Fruit fly (Drosophila melanogaster) whole organism, embryonic: ENCODE results near the gene mgr.
A peak's percentile ranks its signal among the peaks of the same experiment; 100 is the strongest.

ENCODE experiments used
- Aef1 ChIP-seq: fragments of 200-800 bp; sonication (Bioruptor generic); IDR thresholded peaks from 3 replicates; pipeline ENCODE4 v1.3.6; 2022; ENCODE audit warnings: missing biosample characterization, missing genetic modification characterization
- Asciz ChIP-seq: fragments of 200-800 bp; sonication (Bioruptor generic); optimal IDR thresholded peaks from 2 replicates; lab custom pipeline; 2017; ENCODE audit warnings: missing biosample characterization, mild to moderate bottlenecking, missing genetic modification characterization, missing genetic modification reagents
- B-H1 ChIP-seq: fragments of 200-800 bp; sonication (Bioruptor generic); IDR thresholded peaks from 3 replicates; pipeline ENCODE4 v1.3.6; 2022; ENCODE audit warnings: missing biosample characterization, missing genetic modification characterization
- Blimp-1 ChIP-seq: fragments of 200-800 bp; sonication (Bioruptor generic); optimal IDR thresholded peaks from 3 replicates; lab custom pipeline; 2018; ENCODE audit warnings: missing biosample characterization, missing genetic modification characterization, mild to moderate bottlenecking, moderate library complexity, missing genetic modification reagents
- CG10267 ChIP-seq: fragments of 200-800 bp; sonication (Bioruptor generic); optimal IDR thresholded peaks from 2 replicates; lab custom pipeline; 2018; ENCODE audit warnings: missing biosample characterization, mild to moderate bottlenecking, missing genetic modification characterization, moderate library complexity
- CG11085 ChIP-seq: fragments of 200-800 bp; sonication (Bioruptor generic); IDR thresholded peaks from 2 replicates; pipeline ENCODE4 v1.3.6; 2022; ENCODE audit warnings: missing biosample characterization, missing genetic modification characterization
- CG1529 ChIP-seq: fragments of 200-800 bp; sonication (Bioruptor generic); optimal IDR thresholded peaks from 3 replicates; lab custom pipeline; 2018; ENCODE audit warnings: missing biosample characterization, missing genetic modification characterization
- CG15601 ChIP-seq: fragments of 200-800 bp; sonication (Bioruptor generic); optimal IDR thresholded peaks from 3 replicates; lab custom pipeline; 2019; ENCODE audit warnings: missing biosample characterization, mild to moderate bottlenecking, missing genetic modification characterization, moderate library complexity
- CG1647 ChIP-seq: fragments of 200-800 bp; sonication (Bioruptor generic); optimal IDR thresholded peaks from 3 replicates; lab custom pipeline; 2016; ENCODE audit warnings: missing biosample characterization, missing genetic modification characterization
- CG17568 ChIP-seq: fragments of 200-800 bp; sonication (Bioruptor generic); optimal IDR thresholded peaks from 2 replicates; lab custom pipeline; 2018; ENCODE audit warnings: missing biosample characterization, mild to moderate bottlenecking, missing genetic modification characterization, moderate library complexity
- CG2199 ChIP-seq: fragments of 200-800 bp; sonication (Bioruptor generic); IDR thresholded peaks from 3 replicates; pipeline ENCODE4 v1.3.6; 2022; ENCODE audit warnings: missing biosample characterization, missing genetic modification characterization
- CG30020 ChIP-seq: fragments of 200-800 bp; optimal IDR thresholded peaks from 2 replicates; lab custom pipeline; 2019; ENCODE audit warnings: missing biosample characterization, mild to moderate bottlenecking, missing genetic modification characterization, moderate library complexity
- CG3163 ChIP-seq: fragments of 200-800 bp; sonication (Bioruptor generic); optimal IDR thresholded peaks from 3 replicates; lab custom pipeline; 2016; ENCODE audit warnings: missing biosample characterization, missing genetic modification characterization
- CG4360 ChIP-seq: fragments of 200-800 bp; sonication (Bioruptor generic); IDR thresholded peaks from 2 replicates; pipeline ENCODE4 v1.3.6; 2022; ENCODE audit warnings: missing biosample characterization, missing genetic modification characterization
- CG43689 ChIP-seq: fragments of 200-800 bp; sonication (Bioruptor generic); IDR thresholded peaks from 2 replicates; pipeline ENCODE4 v1.3.6; 2022; ENCODE audit warnings: missing biosample characterization, missing genetic modification characterization
- CG5180 ChIP-seq: fragments of 200-800 bp; sonication (Bioruptor generic); optimal IDR thresholded peaks from 3 replicates; lab custom pipeline; 2017; ENCODE audit warnings: missing biosample characterization, missing genetic modification characterization, mild to moderate bottlenecking, moderate library complexity, missing genetic modification reagents
- CG6254 ChIP-seq: fragments of 200-800 bp; sonication (Bioruptor generic); optimal IDR thresholded peaks from 3 replicates; lab custom pipeline; 2017; ENCODE audit warnings: mild to moderate bottlenecking, missing biosample characterization, missing genetic modification reagents, missing genetic modification characterization
- CG6272 ChIP-seq: fragments of 200-800 bp; sonication (Bioruptor generic); IDR thresholded peaks from 2 replicates; pipeline ENCODE4 v1.3.6; 2022; ENCODE audit warnings: missing biosample characterization, missing genetic modification characterization
- CG6683 ChIP-seq: fragments of 200-800 bp; sonication (Bioruptor generic); optimal IDR thresholded peaks from 2 replicates; lab custom pipeline; 2017; ENCODE audit warnings: missing biosample characterization, mild to moderate bottlenecking, missing genetic modification characterization, missing genetic modification reagents
- CG7372 ChIP-seq: fragments of 200-800 bp; sonication (Bioruptor generic); IDR thresholded peaks from 2 replicates; pipeline ENCODE4 v1.3.6; 2022; ENCODE audit warnings: missing biosample characterization, missing genetic modification characterization
- CG8290 ChIP-seq, 3 experiments: fragments of 200-800 bp; sonication (Bioruptor generic); optimal IDR thresholded peaks; 2 replicates each; lab custom pipeline; 2016 to 2019; ENCODE audit warnings: missing biosample characterization in 3 of 3, missing genetic modification characterization in 3 of 3, mild to moderate bottlenecking in 2 of 3, moderate library complexity in 1 of 3
- CG9797 ChIP-seq: fragments of 200-800 bp; sonication (Bioruptor generic); optimal IDR thresholded peaks from 3 replicates; lab custom pipeline; 2018; ENCODE audit warnings: missing biosample characterization, mild to moderate bottlenecking, missing genetic modification characterization
- CG9932 ChIP-seq: fragments of 200-800 bp; sonication (Bioruptor generic); IDR thresholded peaks from 2 replicates; pipeline ENCODE4 v1.3.6; 2022; ENCODE audit warnings: missing biosample characterization, missing genetic modification characterization
- Dad ChIP-seq: fragments of 200-800 bp; sonication (Bioruptor generic); optimal IDR thresholded peaks from 3 replicates; lab custom pipeline; 2016; ENCODE audit warnings: missing biosample characterization, missing genetic modification characterization
- Dip2 ChIP-seq: fragments of 200-800 bp; sonication (Bioruptor generic); IDR thresholded peaks from 2 replicates; pipeline ENCODE4 v1.3.6; 2022; ENCODE audit warnings: missing biosample characterization, missing genetic modification characterization
- Fer3 ChIP-seq: fragments of 200-800 bp; sonication (Bioruptor generic); optimal IDR thresholded peaks from 2 replicates; lab custom pipeline; 2018; ENCODE audit warnings: missing biosample characterization, mild to moderate bottlenecking, missing genetic modification characterization, moderate library complexity
- Gug ChIP-seq: fragments of 200-800 bp; sonication (Bioruptor generic); IDR thresholded peaks from 4 replicates; pipeline ENCODE4 v1.3.6; 2022; ENCODE audit warnings: missing biosample characterization, missing genetic modification characterization
- HLH54F ChIP-seq: fragments of 200-800 bp; sonication (Bioruptor generic); optimal IDR thresholded peaks from 3 replicates; lab custom pipeline; 2016; ENCODE audit warnings: missing biosample characterization, missing genetic modification characterization
- HmgZ ChIP-seq: fragments of 200-800 bp; sonication (Bioruptor generic); optimal IDR thresholded peaks from 2 replicates; lab custom pipeline; 2018; ENCODE audit warnings: missing biosample characterization, mild to moderate bottlenecking, missing genetic modification characterization
- Meics ChIP-seq: fragments of 200-800 bp; sonication (Bioruptor generic); optimal IDR thresholded peaks from 2 replicates; lab custom pipeline; 2017; ENCODE audit warnings: missing biosample characterization, mild to moderate bottlenecking, missing genetic modification characterization
- Mes4 ChIP-seq: fragments of 200-800 bp; sonication (Bioruptor generic); optimal IDR thresholded peaks from 2 replicates; lab custom pipeline; 2016; ENCODE audit warnings: missing biosample characterization, missing genetic modification characterization
- NC2β ChIP-seq: fragments of 200-800 bp; sonication (Bioruptor generic); optimal IDR thresholded peaks from 2 replicates; lab custom pipeline; 2016; ENCODE audit warnings: missing biosample characterization, missing genetic modification characterization
- TFAM ChIP-seq: fragments of 200-800 bp; sonication (Bioruptor generic); optimal IDR thresholded peaks from 2 replicates; lab custom pipeline; 2017; ENCODE audit warnings: missing biosample characterization, missing genetic modification characterization, inconsistent platforms
- ab ChIP-seq: fragments of 200-800 bp; sonication (Bioruptor generic); optimal IDR thresholded peaks from 2 replicates; lab custom pipeline; 2016; ENCODE audit warnings: missing biosample characterization, missing genetic modification characterization
- aop ChIP-seq: fragments of 200-800 bp; sonication (Bioruptor generic); IDR thresholded peaks from 2 replicates; pipeline ENCODE4 v1.3.6; 2022; ENCODE audit warnings: missing biosample characterization, missing genetic modification characterization
- gcm2 ChIP-seq: fragments of 200-800 bp; sonication (Bioruptor generic); optimal IDR thresholded peaks from 2 replicates; lab custom pipeline; 2016; ENCODE audit warnings: missing biosample characterization, missing genetic modification characterization
- hb ChIP-seq: fragments of 200-800 bp; sonication (Bioruptor generic); IDR thresholded peaks from 3 replicates; pipeline ENCODE4 v1.3.6; 2022; ENCODE audit warnings: missing biosample characterization, missing genetic modification characterization; ENCODE audit not compliant: partially characterized antibody
- hbn ChIP-seq: fragments of 200-800 bp; sonication (Bioruptor generic); IDR thresholded peaks from 2 replicates; pipeline ENCODE4 v1.3.6; 2022; ENCODE audit warnings: missing biosample characterization, missing genetic modification characterization; ENCODE audit not compliant: partially characterized antibody
- jumu ChIP-seq: fragments of 200-800 bp; sonication (Bioruptor generic); optimal IDR thresholded peaks from 3 replicates; lab custom pipeline; 2016; ENCODE audit warnings: missing biosample characterization, missing genetic modification characterization
- lilli ChIP-seq: fragments of 200-800 bp; sonication (Bioruptor generic); optimal IDR thresholded peaks from 3 replicates; lab custom pipeline; 2016; ENCODE audit warnings: missing biosample characterization, missing genetic modification characterization
- otp ChIP-seq: fragments of 200-800 bp; sonication (Bioruptor generic); IDR thresholded peaks from 3 replicates; pipeline ENCODE4, ENCODE4 v1.3.6; 2022; ENCODE audit warnings: missing biosample characterization, missing genetic modification characterization
- pb ChIP-seq: fragments of 200-800 bp; sonication (Bioruptor generic); optimal IDR thresholded peaks from 3 replicates; lab custom pipeline; 2016; ENCODE audit warnings: missing biosample characterization, missing genetic modification characterization
- pita ChIP-seq: fragments of 200-800 bp; sonication (Bioruptor generic); optimal IDR thresholded peaks from 2 replicates; lab custom pipeline; 2017; ENCODE audit warnings: missing biosample characterization, mild to moderate bottlenecking, missing genetic modification characterization
- psq ChIP-seq: fragments of 200-800 bp; sonication (Bioruptor generic); optimal IDR thresholded peaks from 2 replicates; lab custom pipeline; 2017; ENCODE audit warnings: missing biosample characterization, missing genetic modification characterization
- sens-2 ChIP-seq: fragments of 200-800 bp; sonication (Bioruptor generic); IDR thresholded peaks from 2 replicates; pipeline ENCODE4 v1.3.6; 2022; ENCODE audit warnings: missing biosample characterization, missing genetic modification characterization
- slp2 ChIP-seq: fragments of 200-800 bp; sonication (Bioruptor generic); optimal IDR thresholded peaks from 2 replicates; lab custom pipeline; 2016; ENCODE audit warnings: missing biosample characterization, missing genetic modification characterization
- tll ChIP-seq, 2 experiments: fragments of 200-800 bp in 1 of 2; fragments of >200 bp in 1 of 2; sonication (Bioruptor generic) in 1 of 2; optimal IDR thresholded peaks; 2 replicates each; lab custom pipeline; 2017 to 2019; ENCODE audit warnings: missing biosample characterization in 2 of 2, missing genetic modification characterization in 2 of 2, mild to moderate bottlenecking in 1 of 2, moderate library complexity in 1 of 2
- tup ChIP-seq: fragments of 200-800 bp; sonication (Bioruptor generic); optimal IDR thresholded peaks from 2 replicates; lab custom pipeline; 2016; ENCODE audit warnings: missing biosample characterization, mild to moderate bottlenecking, missing genetic modification characterization, moderate library complexity
- tx ChIP-seq: fragments of 200-800 bp; sonication (Bioruptor generic); optimal IDR thresholded peaks from 2 replicates; lab custom pipeline; 2016; ENCODE audit warnings: missing biosample characterization, missing genetic modification characterization
- usp ChIP-seq: fragments of >200 bp; optimal IDR thresholded peaks from 2 replicates; lab custom pipeline; 2017; ENCODE audit warnings: missing biosample characterization, missing genetic modification characterization

Gene mgr

dm6 chr3R:11409667-11410137, at the start of gene mgr, which contains the start of gene Irbp (continued):
- TF ChIP-seq Meics, result peak; percentile 91
- TF ChIP-seq hbn (GFP tag; lab: Robert Waterston, UW), result peak; percentile 78
- TF ChIP-seq CG15601 (tag; lab: Kevin White, UChicago), result peak; percentile 91
- TF ChIP-seq CG6683, result peak; percentile 81
- peak; percentile 3 for TF ChIP-seq TFAM (GFP tag; lab: Kevin White, UChicago)
- TF ChIP-seq otp, result peak; percentile 86
- TF ChIP-seq Fer3 (tag; lab: Kevin White, UChicago), result peak; percentile 93
- peak in 1 of 2 experiments; percentile 86 for TF ChIP-seq tll (GFP tag; optimal IDR thresholded peaks at IDR 0.05; lab: Kevin White, UChicago)
- peak; percentile 98 for TF ChIP-seq CG9932 (GFP tag; lab: Robert Waterston, UW)
- no peak for TF ChIP-seq CG5180
- TF ChIP-seq tx (GFP tag; lab: Kevin White, UChicago), result peak; percentile 4
- peak; percentile 90 for TF ChIP-seq CG10267 (tag; lab: Kevin White, UChicago)
- TF ChIP-seq NC2β (GFP tag; lab: Kevin White, UChicago), result no peak
- peak; percentile 4 for TF ChIP-seq CG3163 (GFP tag; lab: Kevin White, UChicago)
- peak; percentile 95 for TF ChIP-seq CG6272 (GFP tag; lab: Robert Waterston, UW)
- no peak for TF ChIP-seq ab (GFP tag; lab: Kevin White, UChicago)
- TF ChIP-seq CG9797 (GFP tag; lab: Kevin White, UChicago), result peak; percentile 12
- TF ChIP-seq Dad (GFP tag; lab: Kevin White, UChicago), result peak; percentile 59
- peak; percentile 91 for TF ChIP-seq Blimp-1 (GFP tag; lab: Kevin White, UChicago)
- peak; percentile 86 for TF ChIP-seq lilli
- peak; percentile 73; the same call in 2 of the 3 replicates for TF ChIP-seq hb (GFP tag; lab: Robert Waterston, UW)
- peak; percentile 10 for TF ChIP-seq slp2 (GFP tag; lab: Kevin White, UChicago)
- peak; percentile 88 for TF ChIP-seq CG11085
- peak; percentile 83 for TF ChIP-seq CG6254 (GFP tag; lab: Kevin White, UChicago)
- TF ChIP-seq jumu, result peak; percentile 34
- peak; percentile 54 for TF ChIP-seq HLH54F
- TF ChIP-seq pb (GFP tag; lab: Kevin White, UChicago), result no peak
- TF ChIP-seq aop (GFP tag; lab: Robert Waterston, UW), result no peak
- TF ChIP-seq CG17568 (GFP tag; lab: Kevin White, UChicago), result no peak
- TF ChIP-seq Gug (GFP tag; lab: Robert Waterston, UW), result peak; percentile 78
- peak; percentile 83 for TF ChIP-seq CG8290 (GFP tag; optimal IDR thresholded peaks at IDR 0.05; lab: Kevin White, UChicago)
- peak in 1 of 2 experiments; percentile 32 for TF ChIP-seq CG8290 (tag; optimal IDR thresholded peaks at IDR 0.05; lab: Kevin White, UChicago)
- TF ChIP-seq CG2199 (GFP tag; lab: Robert Waterston, UW), result peak; percentile 81; the same call in 1 of the 3 replicates
- no peak for TF ChIP-seq Asciz (GFP tag; lab: Kevin White, UChicago)
- peak; percentile 77 for TF ChIP-seq sens-2 (GFP tag; lab: Robert Waterston, UW)
- TF ChIP-seq CG1529 (GFP tag; lab: Kevin White, UChicago), result peak; percentile 66
- peak; percentile 91 for TF ChIP-seq B-H1 (GFP tag; lab: Robert Waterston, UW)
- peak; percentile 93 for TF ChIP-seq Aef1 (GFP tag; lab: Robert Waterston, UW)
- peak; percentile 42 for TF ChIP-seq CG1647 (GFP tag; lab: Kevin White, UChicago)
- peak; percentile 11 for TF ChIP-seq Mes4 (GFP tag; lab: Kevin White, UChicago)
- peak; percentile 94 for TF ChIP-seq CG7372 (GFP tag; lab: Robert Waterston, UW)
- peak; percentile 70 for TF ChIP-seq tup (GFP tag; lab: Kevin White, UChicago)
- TF ChIP-seq HmgZ (tag; lab: Kevin White, UChicago), result peak; percentile 86
- peak; percentile 64 for TF ChIP-seq CG4360 (GFP tag; lab: Robert Waterston, UW)
- peak; percentile 80 for TF ChIP-seq CG30020 (tag; lab: Kevin White, UChicago)
- TF ChIP-seq pita (GFP tag; lab: Kevin White, UChicago), result no peak
- peak; percentile 80 for TF ChIP-seq psq (GFP tag; lab: Kevin White, UChicago)
- TF ChIP-seq Dip2 (GFP tag; lab: Robert Waterston, UW), result 0 out of 2 replicates have a peak, but pooled peaks have one; percentile 18
- peak; percentile 9 for TF ChIP-seq gcm2 (GFP tag; lab: Kevin White, UChicago)
- TF ChIP-seq CG43689 (GFP tag; lab: Robert Waterston, UW), result peak; percentile 78
- TF ChIP-seq usp (GFP tag; lab: Kevin White, UChicago), result no peak
